Fruit fly (Drosophila melanogaster): ENCODE measurements around the gene Dhfr.

DNA sequence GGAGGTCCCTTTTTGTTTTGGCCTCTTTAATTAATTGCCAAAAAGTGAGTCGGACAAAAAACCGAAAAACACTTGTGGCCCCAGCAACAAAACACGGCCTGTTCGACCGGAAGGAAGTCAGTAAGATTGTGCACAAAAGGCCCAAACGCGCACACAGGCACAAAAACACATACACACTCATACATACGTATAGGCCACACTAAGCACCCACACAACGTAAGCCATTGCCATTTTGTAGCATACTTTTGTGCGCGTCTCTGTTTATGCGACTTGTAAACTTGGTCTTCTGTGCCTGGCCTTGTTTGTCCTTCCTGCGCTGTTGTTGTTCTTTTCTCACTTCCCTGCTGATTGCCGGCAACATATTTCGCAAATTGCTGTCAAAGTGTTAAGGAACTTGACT, 49.5 kb downstream of the Dhfr start:
- TF ChIP-seq usp (GFP tag; optimal IDR thresholded peaks at IDR 0.05): no peak
- no peak for TF ChIP-seq pan (optimal IDR thresholded peaks at IDR 0.05)
- no peak for TF ChIP-seq EcR (GFP tag; optimal IDR thresholded peaks at IDR 0.05)
- no peak for TF ChIP-seq psq (optimal IDR thresholded peaks at IDR 0.05)
- TF ChIP-seq CG8478 (optimal IDR thresholded peaks at IDR 0.05): no peak
- no peak for TF ChIP-seq Dll (optimal IDR thresholded peaks at IDR 0.05)

Measured in whole organism.